Fruit fly (Drosophila melanogaster) whole organism, prepupa: ENCODE results near the gene CG10194.

Experiments
- Blimp-1 ChIP-seq: fragments of 200-800 bp; sonication (Bioruptor generic); optimal IDR thresholded peaks from 3 replicates; lab custom pipeline; 2017; ENCODE audit warnings: missing biosample characterization, missing genetic modification characterization, mild to moderate bottlenecking, moderate library complexity, missing genetic modification reagents
- CG11294 ChIP-seq: fragments of 200-800 bp; sonication (Bioruptor generic); IDR thresholded peaks from 2 replicates; pipeline ENCODE4 v1.3.6; 2022; ENCODE audit warnings: missing biosample characterization, missing genetic modification characterization
- CG11762 ChIP-seq: fragments of 200-800 bp; sonication (Bioruptor generic); optimal IDR thresholded peaks from 3 replicates; lab custom pipeline; 2016; ENCODE audit warnings: missing biosample characterization, missing genetic modification characterization; ENCODE audit not compliant: insufficient read depth
- CG11902 ChIP-seq: fragments of 200-800 bp; sonication (Bioruptor generic); optimal IDR thresholded peaks from 3 replicates; lab custom pipeline; 2016; ENCODE audit warnings: missing biosample characterization, missing genetic modification characterization
- CG15336 ChIP-seq: fragments of 200-800 bp; sonication (Bioruptor generic); IDR thresholded peaks from 2 replicates; pipeline ENCODE4 v1.3.6; 2022; ENCODE audit warnings: missing biosample characterization, missing genetic modification characterization
- CG3032 ChIP-seq: fragments of 200-800 bp; optimal IDR thresholded peaks from 2 replicates; lab custom pipeline; 2019; ENCODE audit warnings: missing biosample characterization, mild to moderate bottlenecking, missing genetic modification characterization, moderate library complexity
- CG31627 ChIP-seq: fragments of 200-800 bp; sonication (Bioruptor generic); optimal IDR thresholded peaks from 3 replicates; lab custom pipeline; 2016; ENCODE audit warnings: missing biosample characterization, missing genetic modification characterization
- CG32006 ChIP-seq: fragments of 200-800 bp; sonication (Bioruptor generic); optimal IDR thresholded peaks from 3 replicates; lab custom pipeline; 2017; ENCODE audit warnings: missing biosample characterization, mild to moderate bottlenecking, missing genetic modification characterization
- CG34406 ChIP-seq: fragments of 200-800 bp; sonication (Bioruptor generic); optimal IDR thresholded peaks from 3 replicates; lab custom pipeline; 2016; ENCODE audit warnings: missing biosample characterization, missing genetic modification characterization
- CG4318 ChIP-seq: fragments of 200-800 bp; sonication (Bioruptor generic); optimal IDR thresholded peaks from 3 replicates; lab custom pipeline; 2017; ENCODE audit warnings: missing biosample characterization, mild to moderate bottlenecking, missing genetic modification characterization
- CG6163 ChIP-seq: fragments of 200-800 bp; sonication (Bioruptor generic); IDR thresholded peaks from 3 replicates; pipeline ENCODE4 v1.3.6; 2022; ENCODE audit warnings: missing biosample characterization, missing genetic modification characterization
- CG6276 ChIP-seq: fragments of 200-800 bp; sonication (Bioruptor generic); optimal IDR thresholded peaks from 2 replicates; lab custom pipeline; 2017; ENCODE audit warnings: missing biosample characterization, mild to moderate bottlenecking, missing genetic modification characterization
- CG6792 ChIP-seq: fragments of 200-800 bp; sonication (Bioruptor generic); optimal IDR thresholded peaks from 3 replicates; lab custom pipeline; 2016; ENCODE audit warnings: missing biosample characterization, missing genetic modification characterization
- CG6808 ChIP-seq: fragments of 200-800 bp; sonication (Bioruptor generic); optimal IDR thresholded peaks from 3 replicates; lab custom pipeline; 2017; ENCODE audit warnings: missing biosample characterization, missing genetic modification characterization, mild to moderate bottlenecking, moderate library complexity, missing genetic modification reagents
- CG6854 ChIP-seq: fragments of 200-800 bp; sonication (Bioruptor generic); optimal IDR thresholded peaks from 2 replicates; lab custom pipeline; 2017; ENCODE audit warnings: missing biosample characterization, mild to moderate bottlenecking, missing genetic modification characterization
- CG7368 ChIP-seq: fragments of 200-800 bp; sonication (Bioruptor generic); optimal IDR thresholded peaks from 3 replicates; lab custom pipeline; 2016; ENCODE audit warnings: missing biosample characterization, missing genetic modification characterization
- CG8119 ChIP-seq: fragments of 200-800 bp; sonication (Bioruptor generic); IDR thresholded peaks from 3 replicates; pipeline ENCODE4 v1.3.6; 2022; ENCODE audit warnings: missing biosample characterization, missing genetic modification characterization
- CG8632 ChIP-seq: fragments of 200-800 bp; sonication (Bioruptor generic); optimal IDR thresholded peaks from 3 replicates; lab custom pipeline; 2016; ENCODE audit warnings: missing biosample characterization, missing genetic modification characterization
- CG9139 ChIP-seq: fragments of 200-800 bp; sonication (Bioruptor generic); optimal IDR thresholded peaks from 3 replicates; lab custom pipeline; 2017; ENCODE audit warnings: missing biosample characterization, mild to moderate bottlenecking, missing genetic modification characterization
- Eip75B ChIP-seq: fragments of 200-800 bp; sonication (Bioruptor generic); optimal IDR thresholded peaks from 3 replicates; lab custom pipeline; 2016; ENCODE audit warnings: missing biosample characterization, missing genetic modification characterization
- Ets21C ChIP-seq: fragments of 200-800 bp; sonication (Bioruptor generic); optimal IDR thresholded peaks from 3 replicates; lab custom pipeline; 2016; ENCODE audit warnings: missing biosample characterization, missing genetic modification characterization
- Ets96B ChIP-seq: fragments of 200-800 bp; optimal IDR thresholded peaks from 2 replicates; lab custom pipeline; 2019; ENCODE audit warnings: missing biosample characterization, mild to moderate bottlenecking, missing genetic modification characterization, moderate library complexity
- Gug ChIP-seq: fragments of 200-800 bp; sonication (Bioruptor generic); IDR thresholded peaks from 2 replicates; pipeline ENCODE4 v1.3.6; 2022; ENCODE audit warnings: missing biosample characterization, missing genetic modification characterization
- Hr38 ChIP-seq: sonication (Bioruptor generic); optimal IDR thresholded peaks from 2 replicates; lab custom pipeline; 2016; ENCODE audit warnings: missing biosample characterization, missing genetic modification characterization
- Hr39 ChIP-seq: fragments of 200-800 bp; sonication (Bioruptor generic); optimal IDR thresholded peaks from 2 replicates; lab custom pipeline; 2016; ENCODE audit warnings: missing biosample characterization, missing genetic modification characterization
- Hr4 ChIP-seq: fragments of 200-800 bp; sonication (Bioruptor generic); optimal IDR thresholded peaks from 3 replicates; lab custom pipeline; 2016; ENCODE audit warnings: missing biosample characterization, missing genetic modification characterization
- Lpt ChIP-seq: fragments of 200-800 bp; sonication (Bioruptor generic); optimal IDR thresholded peaks from 3 replicates; lab custom pipeline; 2016; ENCODE audit warnings: missing biosample characterization, missing genetic modification characterization
- Met ChIP-seq: fragments of 200-800 bp; sonication (Bioruptor generic); optimal IDR thresholded peaks from 3 replicates; lab custom pipeline; 2016; ENCODE audit warnings: missing biosample characterization, missing genetic modification characterization
- OdsH ChIP-seq: fragments of 200-800 bp; sonication (Bioruptor generic); optimal IDR thresholded peaks from 3 replicates; lab custom pipeline; 2016; ENCODE audit warnings: missing biosample characterization, missing genetic modification characterization
- Smox ChIP-seq: fragments of 200-800 bp; sonication (Bioruptor generic); optimal IDR thresholded peaks from 3 replicates; lab custom pipeline; 2016; ENCODE audit warnings: missing biosample characterization, missing genetic modification characterization
- Sox102F ChIP-seq: fragments of 200-800 bp; sonication (Bioruptor generic); optimal IDR thresholded peaks from 2 replicates; lab custom pipeline; 2016; ENCODE audit warnings: missing biosample characterization, mild to moderate bottlenecking, missing genetic modification characterization
- Sox14 ChIP-seq: fragments of 200-800 bp; sonication (Bioruptor generic); optimal IDR thresholded peaks from 3 replicates; lab custom pipeline; 2016; ENCODE audit warnings: missing biosample characterization, missing genetic modification characterization
- Sox15 ChIP-seq: fragments of 200-800 bp; sonication (Bioruptor generic); optimal IDR thresholded peaks from 3 replicates; lab custom pipeline; 2016; ENCODE audit warnings: missing biosample characterization, missing genetic modification characterization
- acj6 ChIP-seq: fragments of 200-800 bp; sonication (Bioruptor generic); optimal IDR thresholded peaks from 3 replicates; lab custom pipeline; 2016; ENCODE audit warnings: missing biosample characterization, missing genetic modification characterization
- cyc ChIP-seq: fragments of 200-800 bp; sonication (Bioruptor generic); optimal IDR thresholded peaks from 3 replicates; lab custom pipeline; 2016; ENCODE audit warnings: missing biosample characterization, missing genetic modification characterization
- dac ChIP-seq: fragments of 200-800 bp; sonication (Bioruptor generic); optimal IDR thresholded peaks from 2 replicates; lab custom pipeline; 2017; ENCODE audit warnings: missing biosample characterization, mild to moderate bottlenecking, missing genetic modification characterization
- dsx ChIP-seq: fragments of 200-800 bp; optimal IDR thresholded peaks from 3 replicates; lab custom pipeline; 2019; ENCODE audit warnings: missing biosample characterization, mild to moderate bottlenecking, missing genetic modification characterization, moderate library complexity; ENCODE audit not compliant: poor library complexity, severe bottlenecking
- eg ChIP-seq: fragments of 200-800 bp; sonication (Bioruptor generic); IDR thresholded peaks from 3 replicates; pipeline ENCODE4 v1.3.6; 2022; ENCODE audit warnings: missing biosample characterization, missing genetic modification characterization
- esn ChIP-seq: fragments of 200-800 bp; sonication (Bioruptor generic); optimal IDR thresholded peaks from 2 replicates; lab custom pipeline; 2016; ENCODE audit warnings: missing biosample characterization, mild to moderate bottlenecking, missing genetic modification characterization, moderate library complexity
- fd85E ChIP-seq: fragments of 200-800 bp; sonication (Bioruptor generic); optimal IDR thresholded peaks from 3 replicates; lab custom pipeline; 2016; ENCODE audit warnings: missing biosample characterization, missing genetic modification characterization
- lz ChIP-seq: fragments of 200-800 bp; sonication (Bioruptor generic); optimal IDR thresholded peaks from 3 replicates; lab custom pipeline; 2016; ENCODE audit warnings: missing biosample characterization, missing genetic modification characterization
- spab ChIP-seq: fragments of 200-800 bp; sonication (Bioruptor generic); optimal IDR thresholded peaks from 2 replicates; lab custom pipeline; 2017; ENCODE audit warnings: missing biosample characterization, mild to moderate bottlenecking, missing genetic modification characterization, missing genetic modification reagents
- ss ChIP-seq, 2 experiments: fragments of 200-800 bp; sonication (Bioruptor generic); optimal IDR thresholded peaks; 2 replicates in 1 of 2; 3 replicates in 1 of 2; lab custom pipeline; 2017 to 2018; ENCODE audit warnings: mild to moderate bottlenecking in 2 of 2, missing biosample characterization in 2 of 2, missing genetic modification characterization in 2 of 2, moderate library complexity in 1 of 2
- svp ChIP-seq: fragments of 200-800 bp; sonication (Bioruptor generic); peaks from one replicate; lab custom pipeline; 2016; ENCODE audit warnings: missing biosample characterization, missing genetic modification characterization

CG10194 gene

DNA sequence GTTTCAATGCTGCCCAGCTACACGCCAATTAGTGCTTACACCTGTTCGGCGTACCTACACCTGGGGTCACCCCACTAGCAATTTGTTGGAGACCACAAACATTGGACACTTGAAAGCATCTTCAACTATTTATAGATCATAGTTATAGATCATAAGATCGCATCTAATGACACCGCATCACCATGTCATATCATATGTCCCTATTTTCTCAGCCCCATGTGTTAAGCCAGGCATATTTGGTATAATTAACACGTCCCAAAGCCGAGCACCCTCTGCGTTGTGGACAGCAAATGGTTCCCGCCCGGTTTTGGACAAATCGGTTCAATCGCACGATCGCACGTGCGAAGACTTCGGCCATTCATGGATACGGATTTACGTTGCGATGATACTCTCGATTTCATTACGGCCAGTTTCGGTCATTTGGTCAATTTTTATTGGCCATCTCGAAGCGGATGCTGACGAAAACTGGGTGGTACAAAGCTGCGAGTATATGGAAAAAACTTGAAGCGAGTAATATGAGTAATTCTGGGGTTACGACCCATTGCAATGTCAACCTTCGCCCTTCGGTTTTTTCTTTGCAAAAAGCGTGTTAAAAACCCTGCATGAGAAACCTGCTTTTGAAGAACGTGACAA lies 50.2 kb downstream of the CG10194 start (continued):
- TF ChIP-seq CG11902 (GFP tag; lab: Kevin White, UChicago) (peak; percentile 22), svp (GFP tag; lab: Kevin White, UChicago) (peak; percentile 68), Met (GFP tag; lab: Kevin White, UChicago) (no peak), CG15336 (GFP tag; lab: Robert Waterston, UW) (peak; percentile 74), CG31627 (GFP tag; lab: Kevin White, UChicago) (peak; percentile 11), Lpt (no peak), CG9139 (GFP tag; lab: Kevin White, UChicago) (no peak), ss (GFP tag; optimal IDR thresholded peaks at IDR 0.05; lab: Kevin White, UChicago) (no peak), CG32006 (GFP tag; lab: Kevin White, UChicago) (peak; percentile 68), Ets21C (GFP tag; lab: Kevin White, UChicago) (peak; percentile 65), Sox15 (GFP tag; lab: Kevin White, UChicago) (peak; percentile 59), CG8632 (peak; percentile 21), eg (GFP tag; lab: Robert Waterston, UW) (peak; percentile 54; the same call in 2 of the 3 replicates), Gug (GFP tag; lab: Robert Waterston, UW) (no peak; the same call in 1 of the 2 replicates), dac (GFP tag; lab: Kevin White, UChicago) (peak; percentile 67), CG8119 (GFP tag; lab: Robert Waterston, UW) (peak; percentile 77), OdsH (GFP tag; lab: Kevin White, UChicago) (peak; percentile 83), CG34406 (GFP tag; lab: Kevin White, UChicago) (peak; percentile 74), CG6854 (no peak), CG11294 (GFP tag; lab: Robert Waterston, UW) (no peak)
- TF ChIP-seq, all 60 proteins: peak for 45

DNA sequence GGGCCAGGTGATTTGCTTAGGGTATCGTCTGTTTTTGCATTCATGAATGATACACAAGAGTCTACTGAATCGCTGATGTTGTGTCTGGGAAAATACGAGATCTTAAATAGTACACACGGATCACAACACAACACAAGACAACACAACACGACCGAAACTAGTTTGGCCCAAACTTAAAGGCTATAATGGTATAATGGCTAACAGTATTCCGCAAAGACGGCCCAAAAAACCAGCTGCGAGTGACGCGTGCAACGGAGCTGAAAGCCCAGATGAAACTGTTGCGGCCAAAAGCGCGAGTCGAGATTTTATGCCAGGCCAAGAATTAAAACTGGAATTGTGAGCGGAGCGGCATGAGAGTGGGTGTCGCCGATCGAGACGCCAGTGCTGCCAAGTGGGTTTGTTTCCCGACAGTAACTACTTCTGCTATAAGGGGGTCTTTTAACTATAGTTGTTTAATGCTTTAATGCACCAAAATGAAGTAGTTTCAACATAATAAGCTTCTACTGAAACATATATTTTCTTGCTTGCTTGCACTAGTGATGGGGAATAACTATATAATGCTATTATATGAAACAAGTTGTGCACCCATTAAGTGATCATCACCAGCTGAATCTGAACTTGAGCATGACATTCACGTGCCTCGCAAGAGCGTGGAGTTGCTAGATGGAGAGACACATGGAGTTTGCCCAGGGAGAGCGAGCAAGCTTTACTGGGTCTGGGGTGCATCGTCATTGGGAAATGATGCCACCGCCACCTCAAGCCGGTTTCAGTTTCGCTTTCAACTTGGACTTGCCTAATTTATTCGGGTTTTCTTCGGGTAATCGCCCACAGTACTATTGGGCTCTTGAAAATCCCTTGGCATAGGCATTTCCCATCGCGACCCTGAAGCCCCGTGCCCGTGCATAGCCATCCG lies 51.0 kb downstream of the CG10194 start:
- TF ChIP-seq Sox14 (no peak), CG4318 (no peak), Smox (GFP tag; lab: Kevin White, UChicago) (no peak), CG9139 (GFP tag; lab: Kevin White, UChicago) (no peak), cyc (GFP tag; lab: Kevin White, UChicago) (no peak), esn (GFP tag; lab: Kevin White, UChicago) (peak; percentile 44), Hr39 (no peak), Hr38 (GFP tag; lab: Kevin White, UChicago) (no peak), CG6276 (GFP tag; lab: Kevin White, UChicago) (no peak), Ets96B (peak; percentile 43), Hr4 (peak; percentile 18), dac (GFP tag; lab: Kevin White, UChicago) (no peak), ss (GFP tag; optimal IDR thresholded peaks at IDR 0.05; lab: Kevin White, UChicago) (peak; percentile 7 to 37), Blimp-1 (GFP tag; lab: Kevin White, UChicago) (peak; percentile 50), CG34406 (GFP tag; lab: Kevin White, UChicago) (no peak), Eip75B (GFP tag; lab: Kevin White, UChicago) (peak; percentile 13), CG8119 (GFP tag; lab: Robert Waterston, UW) (peak; percentile 57; the same call in 2 of the 3 replicates), Lpt (peak; percentile 18), fd85E (GFP tag; lab: Kevin White, UChicago) (no peak), svp (GFP tag; lab: Kevin White, UChicago) (no peak), CG31627 (GFP tag; lab: Kevin White, UChicago) (no peak), CG6163 (GFP tag; lab: Robert Waterston, UW) (peak; percentile 36; the same call in 1 of the 3 replicates), Ets21C (GFP tag; lab: Kevin White, UChicago) (no peak), CG6808 (GFP tag; lab: Kevin White, UChicago) (peak; percentile 99), CG11762 (GFP tag; lab: Kevin White, UChicago) (no peak), lz (GFP tag; lab: Kevin White, UChicago) (no peak), CG6792 (GFP tag; lab: Kevin White, UChicago) (no peak), acj6 (no peak), CG11294 (GFP tag; lab: Robert Waterston, UW) (no peak), Met (GFP tag; lab: Kevin White, UChicago) (no peak), Sox102F (GFP tag; lab: Kevin White, UChicago) (no peak), CG8632 (peak; percentile 4), CG7368 (GFP tag; lab: Kevin White, UChicago) (no peak), OdsH (GFP tag; lab: Kevin White, UChicago) (no peak), CG3032 (tag; lab: Kevin White, UChicago) (no peak), spab (no peak), dsx (GFP tag; lab: Kevin White, UChicago) (peak; percentile 38)
